Worm (Caenorhabditis elegans) whole organism, late embryonic: ENCODE measurements around the gene oac-49.
A peak's percentile ranks its signal among the peaks of the same experiment; 100 is the strongest.

Experiments used
- F13H6.1 ChIP-seq: sonication (generic microtip); optimal IDR thresholded peaks from 2 replicates; lab custom pipeline; 2016; ENCODE audit warnings: missing genetic modification characterization, missing compliant biosample characterization
- ahr-1 ChIP-seq: sonication (generic microtip); optimal IDR thresholded peaks from 2 replicates; lab custom pipeline; 2016; ENCODE audit warnings: missing genetic modification characterization, missing compliant biosample characterization
- ceh-14 ChIP-seq: sonication (generic microtip); optimal IDR thresholded peaks from 2 replicates; lab custom pipeline; 2016; ENCODE audit warnings: missing genotype, missing genetic modification characterization, missing compliant biosample characterization
- ceh-18 ChIP-seq: sonication (generic microtip); optimal IDR thresholded peaks from 2 replicates; lab custom pipeline; 2016; ENCODE audit warnings: missing genetic modification characterization, missing compliant biosample characterization
- ceh-19 ChIP-seq: fragments of 200-800 bp; sonication (Bioruptor generic); optimal IDR thresholded peaks from 2 replicates; lab custom pipeline; 2018; ENCODE audit warnings: mild to moderate bottlenecking, missing genetic modification characterization, missing compliant biosample characterization
- ceh-30 ChIP-seq: fragments of 150-350 bp; optimal IDR thresholded peaks from 2 replicates; lab custom pipeline; 2014; ENCODE audit warnings: missing biosample characterization, missing genetic modification characterization
- ceh-48 ChIP-seq: sonication (generic microtip); optimal IDR thresholded peaks from 2 replicates; lab custom pipeline; 2016; ENCODE audit warnings: missing genetic modification characterization, inconsistent platforms, missing compliant biosample characterization
- ceh-6 ChIP-seq: fragments of 200-800 bp; sonication (Bioruptor generic); optimal IDR thresholded peaks from 2 replicates; lab custom pipeline; 2018; ENCODE audit warnings: mild to moderate bottlenecking, missing genetic modification characterization, missing compliant biosample characterization
- ceh-9 ChIP-seq: sonication (generic microtip); optimal IDR thresholded peaks from 2 replicates; lab custom pipeline; 2016; ENCODE audit warnings: mild to moderate bottlenecking, missing genetic modification characterization, inconsistent platforms, missing compliant biosample characterization
- dmd-4 ChIP-seq: sonication (generic microtip); optimal IDR thresholded peaks from 2 replicates; lab custom pipeline; 2016; ENCODE audit warnings: borderline replicate concordance, missing genetic modification characterization, missing compliant biosample characterization
- dve-1 ChIP-seq: sonication (generic microtip); optimal IDR thresholded peaks from 2 replicates; lab custom pipeline; 2017; ENCODE audit warnings: antibody characterized with exemption, mild to moderate bottlenecking, missing genetic modification characterization, missing compliant biosample characterization
- elt-2 ChIP-seq: sonication (generic microtip); optimal IDR thresholded peaks from 2 replicates; lab custom pipeline; 2016; ENCODE audit warnings: missing genetic modification reagents, missing genetic modification characterization, missing compliant biosample characterization
- elt-4 ChIP-seq: sonication (generic microtip); optimal IDR thresholded peaks from 2 replicates; lab custom pipeline; 2016; ENCODE audit warnings: missing genetic modification characterization, missing compliant biosample characterization
- fkh-10 ChIP-seq: fragments of 150-350 bp; optimal IDR thresholded peaks from 2 replicates; lab custom pipeline; 2014; ENCODE audit warnings: missing biosample characterization, missing genetic modification reagents, missing genetic modification characterization
- fkh-6 ChIP-seq: sonication (generic microtip); optimal IDR thresholded peaks from 2 replicates; lab custom pipeline; 2016; ENCODE audit warnings: missing genetic modification characterization, missing compliant biosample characterization
- hlh-13 ChIP-seq: fragments of 200-800 bp; sonication (Bioruptor generic); optimal IDR thresholded peaks from 2 replicates; lab custom pipeline; 2018; ENCODE audit warnings: mild to moderate bottlenecking, missing genetic modification characterization, missing compliant biosample characterization
- hlh-15 ChIP-seq: sonication (generic microtip); optimal IDR thresholded peaks from 2 replicates; lab custom pipeline; 2016; ENCODE audit warnings: missing genetic modification characterization, missing compliant biosample characterization
- lin-11 ChIP-seq: fragments of 200-800 bp; sonication (Bioruptor generic); optimal IDR thresholded peaks from 2 replicates; lab custom pipeline; 2018; ENCODE audit warnings: mild to moderate bottlenecking, missing genetic modification characterization, missing compliant biosample characterization
- madf-2 ChIP-seq: sonication (generic microtip); optimal IDR thresholded peaks from 2 replicates; lab custom pipeline; 2017; ENCODE audit warnings: missing genetic modification characterization, missing compliant biosample characterization
- mec-3 ChIP-seq: sonication (generic microtip); optimal IDR thresholded peaks from 2 replicates; lab custom pipeline; 2016; ENCODE audit warnings: borderline replicate concordance, missing genetic modification characterization, missing compliant biosample characterization
- nhr-11 ChIP-seq: fragments of 150-350 bp; optimal IDR thresholded peaks from 2 replicates; lab custom pipeline; 2014; ENCODE audit warnings: missing biosample characterization, missing genetic modification characterization
- nhr-232 ChIP-seq: sonication (generic microtip); optimal IDR thresholded peaks from 2 replicates; lab custom pipeline; 2016; ENCODE audit warnings: missing genetic modification characterization, missing compliant biosample characterization
- odd-2 ChIP-seq: sonication (generic microtip); optimal IDR thresholded peaks from 2 replicates; lab custom pipeline; 2017; ENCODE audit warnings: antibody characterized with exemption, mild to moderate bottlenecking, missing genetic modification characterization, missing compliant biosample characterization
- pag-3 ChIP-seq: sonication (generic microtip); optimal IDR thresholded peaks from 2 replicates; lab custom pipeline; 2016; ENCODE audit warnings: missing compliant biosample characterization, missing genetic modification characterization, borderline replicate concordance
- pat-9 ChIP-seq: fragments of 200-800 bp; sonication (Bioruptor generic); optimal IDR thresholded peaks from 2 replicates; lab custom pipeline; 2018; ENCODE audit warnings: mild to moderate bottlenecking, missing genetic modification characterization, moderate library complexity, missing compliant biosample characterization
- pax-1 ChIP-seq: fragments of 150-350 bp; optimal IDR thresholded peaks from 2 replicates; lab custom pipeline; 2014; ENCODE audit warnings: missing biosample characterization, missing genetic modification characterization
- pqm-1 ChIP-seq: sonication (generic microtip); optimal IDR thresholded peaks from 2 replicates; lab custom pipeline; 2016; ENCODE audit warnings: missing genetic modification characterization, missing compliant biosample characterization
- ref-2 ChIP-seq: sonication (generic microtip); optimal IDR thresholded peaks from 2 replicates; lab custom pipeline; 2016; ENCODE audit warnings: missing genetic modification characterization, missing compliant biosample characterization
- sox-2 ChIP-seq: fragments of 200-800 bp; sonication (Bioruptor generic); IDR thresholded peaks from 2 replicates; pipeline ENCODE4 v1.3.6; 2022; ENCODE audit warnings: missing genetic modification reagents, missing genetic modification characterization, missing compliant biosample characterization
- unc-42 ChIP-seq: sonication (generic microtip); optimal IDR thresholded peaks from 2 replicates; lab custom pipeline; 2016; ENCODE audit warnings: missing genotype, missing genetic modification characterization, missing compliant biosample characterization
- unc-55 ChIP-seq: sonication (generic microtip); optimal IDR thresholded peaks from 2 replicates; lab custom pipeline; 2017; ENCODE audit warnings: missing biosample characterization, missing genetic modification reagents, missing genetic modification characterization
- zip-5 ChIP-seq: sonication (generic microtip); optimal IDR thresholded peaks from 2 replicates; lab custom pipeline; 2016; ENCODE audit warnings: missing genetic modification characterization, missing compliant biosample characterization
- ztf-16 ChIP-seq: sonication (generic microtip); optimal IDR thresholded peaks from 2 replicates; lab custom pipeline; 2017; ENCODE audit warnings: missing genetic modification characterization, missing compliant biosample characterization

oac-49 gene

ce11 chrV:19217675-19218074 is at the start of gene oac-49:
oac-49 (plus strand) TSS chrV:19217975.
- TF ChIP-seq elt-4 (tag; lab: Kevin White, UChicago) (no peak), mec-3 (tag; lab: Kevin White, UChicago) (no peak), sox-2 (no peak), ceh-6 (GFP tag; lab: Kevin White, UChicago) (no peak), odd-2 (tag; lab: Kevin White, UChicago) (no peak), ref-2 (tag; lab: Kevin White, UChicago) (no peak), hlh-13 (GFP tag; lab: Kevin White, UChicago) (no peak)

ce11 chrV:19174626-19175025 is 43.1 kb upstream of the oac-49 start, which contains the start of gene hot-2:
hot-2 (plus strand) TSS chrV:19174759.
- TF ChIP-seq dmd-4 (tag; lab: Kevin White, UChicago) (no peak), nhr-11 (tag; lab: Kevin White, UChicago) (no peak), ceh-30 (no peak), pat-9 (tag; lab: Kevin White, UChicago) (no peak), unc-55 (no peak), ceh-48 (no peak), ceh-18 (tag; lab: Kevin White, UChicago) (no peak), mec-3 (tag; lab: Kevin White, UChicago) (no peak), fkh-6 (no peak)
- TF ChIP-seq, all 69 proteins: peak for 0

ce11 chrV:19175714-19176113 is 42.1 kb upstream of the oac-49 start:
- TF ChIP-seq F13H6.1 (tag; lab: Kevin White, UChicago) = no peak
- no peak for TF ChIP-seq elt-4 (tag; lab: Kevin White, UChicago)
- TF ChIP-seq ceh-30 = no peak
- TF ChIP-seq pag-3 (tag; lab: Kevin White, UChicago) = no peak
- TF ChIP-seq ceh-6 (GFP tag; lab: Kevin White, UChicago) = no peak
- no peak for TF ChIP-seq nhr-232 (tag; lab: Kevin White, UChicago)
- TF ChIP-seq pax-1 (tag; lab: Kevin White, UChicago) = no peak
- no peak for TF ChIP-seq ceh-14 (tag; lab: Kevin White, UChicago)
- no peak for TF ChIP-seq pqm-1
- TF ChIP-seq hlh-15 = no peak
- no peak for TF ChIP-seq dve-1 (tag; lab: Kevin White, UChicago)
- TF ChIP-seq ahr-1 (tag; lab: Kevin White, UChicago) = no peak
- TF ChIP-seq unc-55 = no peak
- TF ChIP-seq zip-5 (tag; lab: Kevin White, UChicago) = no peak

ce11 chrV:19177070-19177469 is 40.7 kb upstream of the oac-49 start:
- TF ChIP-seq unc-42 (tag; lab: Kevin White, UChicago) = peak; percentile 74
- no peak for TF ChIP-seq nhr-232 (tag; lab: Kevin White, UChicago)

ce11 chrV:19177804-19178203 is 40.0 kb upstream of the oac-49 start:
- TF ChIP-seq zip-5 (tag; lab: Kevin White, UChicago) (no peak), hlh-15 (no peak), hlh-13 (GFP tag; lab: Kevin White, UChicago) (no peak), ceh-30 (no peak), fkh-10 (GFP tag; lab: Kevin White, UChicago) (no peak), lin-11 (no peak), madf-2 (tag; lab: Kevin White, UChicago) (no peak), ceh-19 (no peak), elt-2 (tag; lab: Kevin White, UChicago) (no peak), pax-1 (tag; lab: Kevin White, UChicago) (no peak), ceh-14 (tag; lab: Kevin White, UChicago) (no peak), ztf-16 (no peak), F13H6.1 (tag; lab: Kevin White, UChicago) (no peak), ceh-6 (GFP tag; lab: Kevin White, UChicago) (no peak), pqm-1 (no peak), pat-9 (tag; lab: Kevin White, UChicago) (no peak), ceh-9 (tag; lab: Kevin White, UChicago) (no peak)
- TF ChIP-seq, all 69 proteins: peak for 0
